Fruit fly (Drosophila melanogaster) whole organism, prepupa: ENCODE data around the gene AdipoR.

Source experiments
- CG10669 ChIP-seq: fragments of 200-800 bp; sonication (Bioruptor generic); optimal IDR thresholded peaks from 3 replicates; lab custom pipeline; 2018; ENCODE audit warnings: missing biosample characterization, mild to moderate bottlenecking, missing genetic modification characterization, moderate library complexity
- CG11294 ChIP-seq: fragments of 200-800 bp; sonication (Bioruptor generic); IDR thresholded peaks from 2 replicates; pipeline ENCODE4 v1.3.6; 2022; ENCODE audit warnings: missing biosample characterization, missing genetic modification characterization
- CG11902 ChIP-seq: fragments of 200-800 bp; sonication (Bioruptor generic); optimal IDR thresholded peaks from 3 replicates; lab custom pipeline; 2016; ENCODE audit warnings: missing biosample characterization, missing genetic modification characterization
- CG15336 ChIP-seq: fragments of 200-800 bp; sonication (Bioruptor generic); IDR thresholded peaks from 2 replicates; pipeline ENCODE4 v1.3.6; 2022; ENCODE audit warnings: missing biosample characterization, missing genetic modification characterization
- CG16779 ChIP-seq: fragments of 200-800 bp; sonication (Bioruptor generic); optimal IDR thresholded peaks from 3 replicates; lab custom pipeline; 2017; ENCODE audit warnings: missing biosample characterization, mild to moderate bottlenecking, missing genetic modification characterization
- CG31627 ChIP-seq: fragments of 200-800 bp; sonication (Bioruptor generic); optimal IDR thresholded peaks from 3 replicates; lab custom pipeline; 2016; ENCODE audit warnings: missing biosample characterization, missing genetic modification characterization
- CG32006 ChIP-seq: fragments of 200-800 bp; sonication (Bioruptor generic); optimal IDR thresholded peaks from 3 replicates; lab custom pipeline; 2017; ENCODE audit warnings: missing biosample characterization, mild to moderate bottlenecking, missing genetic modification characterization
- CG34406 ChIP-seq: fragments of 200-800 bp; sonication (Bioruptor generic); optimal IDR thresholded peaks from 3 replicates; lab custom pipeline; 2016; ENCODE audit warnings: missing biosample characterization, missing genetic modification characterization
- CG3919 ChIP-seq: fragments of 200-800 bp; sonication (Bioruptor generic); optimal IDR thresholded peaks from 3 replicates; lab custom pipeline; 2016; ENCODE audit warnings: missing biosample characterization, missing genetic modification characterization
- CG6163 ChIP-seq: fragments of 200-800 bp; sonication (Bioruptor generic); IDR thresholded peaks from 3 replicates; pipeline ENCODE4 v1.3.6; 2022; ENCODE audit warnings: missing biosample characterization, missing genetic modification characterization
- CG6808 ChIP-seq: fragments of 200-800 bp; sonication (Bioruptor generic); optimal IDR thresholded peaks from 3 replicates; lab custom pipeline; 2017; ENCODE audit warnings: missing biosample characterization, missing genetic modification characterization, mild to moderate bottlenecking, moderate library complexity, missing genetic modification reagents
- CG6854 ChIP-seq: fragments of 200-800 bp; sonication (Bioruptor generic); optimal IDR thresholded peaks from 2 replicates; lab custom pipeline; 2017; ENCODE audit warnings: missing biosample characterization, mild to moderate bottlenecking, missing genetic modification characterization
- CG7368 ChIP-seq: fragments of 200-800 bp; sonication (Bioruptor generic); optimal IDR thresholded peaks from 3 replicates; lab custom pipeline; 2016; ENCODE audit warnings: missing biosample characterization, missing genetic modification characterization
- CG8119 ChIP-seq: fragments of 200-800 bp; sonication (Bioruptor generic); IDR thresholded peaks from 3 replicates; pipeline ENCODE4 v1.3.6; 2022; ENCODE audit warnings: missing biosample characterization, missing genetic modification characterization
- CG8319 ChIP-seq: fragments of 200-800 bp; sonication (Bioruptor generic); optimal IDR thresholded peaks from 3 replicates; lab custom pipeline; 2016; ENCODE audit warnings: missing biosample characterization, missing genetic modification characterization
- CG8632 ChIP-seq: fragments of 200-800 bp; sonication (Bioruptor generic); optimal IDR thresholded peaks from 3 replicates; lab custom pipeline; 2016; ENCODE audit warnings: missing biosample characterization, missing genetic modification characterization
- Eip75B ChIP-seq: fragments of 200-800 bp; sonication (Bioruptor generic); optimal IDR thresholded peaks from 3 replicates; lab custom pipeline; 2016; ENCODE audit warnings: missing biosample characterization, missing genetic modification characterization
- Eip78C ChIP-seq: fragments of 200-800 bp; sonication (Bioruptor generic); peaks from one replicate; lab custom pipeline; 2016; ENCODE audit warnings: missing biosample characterization, missing genetic modification characterization
- Eip93F ChIP-seq: fragments of 200-800 bp; sonication (Bioruptor generic); optimal IDR thresholded peaks from 2 replicates; lab custom pipeline; 2016; ENCODE audit warnings: missing biosample characterization, mild to moderate bottlenecking, missing genetic modification characterization
- Ets21C ChIP-seq: fragments of 200-800 bp; sonication (Bioruptor generic); optimal IDR thresholded peaks from 3 replicates; lab custom pipeline; 2016; ENCODE audit warnings: missing biosample characterization, missing genetic modification characterization
- Hr38 ChIP-seq: sonication (Bioruptor generic); optimal IDR thresholded peaks from 2 replicates; lab custom pipeline; 2016; ENCODE audit warnings: missing biosample characterization, missing genetic modification characterization
- Hr39 ChIP-seq: fragments of 200-800 bp; sonication (Bioruptor generic); optimal IDR thresholded peaks from 2 replicates; lab custom pipeline; 2016; ENCODE audit warnings: missing biosample characterization, missing genetic modification characterization
- Hr4 ChIP-seq: fragments of 200-800 bp; sonication (Bioruptor generic); optimal IDR thresholded peaks from 3 replicates; lab custom pipeline; 2016; ENCODE audit warnings: missing biosample characterization, missing genetic modification characterization
- Lpt ChIP-seq: fragments of 200-800 bp; sonication (Bioruptor generic); optimal IDR thresholded peaks from 3 replicates; lab custom pipeline; 2016; ENCODE audit warnings: missing biosample characterization, missing genetic modification characterization
- Met ChIP-seq: fragments of 200-800 bp; sonication (Bioruptor generic); optimal IDR thresholded peaks from 3 replicates; lab custom pipeline; 2016; ENCODE audit warnings: missing biosample characterization, missing genetic modification characterization
- Sox102F ChIP-seq: fragments of 200-800 bp; sonication (Bioruptor generic); optimal IDR thresholded peaks from 2 replicates; lab custom pipeline; 2016; ENCODE audit warnings: missing biosample characterization, mild to moderate bottlenecking, missing genetic modification characterization
- Sox15 ChIP-seq: fragments of 200-800 bp; sonication (Bioruptor generic); optimal IDR thresholded peaks from 3 replicates; lab custom pipeline; 2016; ENCODE audit warnings: missing biosample characterization, missing genetic modification characterization
- acj6 ChIP-seq: fragments of 200-800 bp; sonication (Bioruptor generic); optimal IDR thresholded peaks from 3 replicates; lab custom pipeline; 2016; ENCODE audit warnings: missing biosample characterization, missing genetic modification characterization
- cyc ChIP-seq: fragments of 200-800 bp; sonication (Bioruptor generic); optimal IDR thresholded peaks from 3 replicates; lab custom pipeline; 2016; ENCODE audit warnings: missing biosample characterization, missing genetic modification characterization
- dsx ChIP-seq: fragments of 200-800 bp; optimal IDR thresholded peaks from 3 replicates; lab custom pipeline; 2019; ENCODE audit warnings: missing biosample characterization, mild to moderate bottlenecking, missing genetic modification characterization, moderate library complexity; ENCODE audit not compliant: poor library complexity, severe bottlenecking
- eg ChIP-seq: fragments of 200-800 bp; sonication (Bioruptor generic); IDR thresholded peaks from 3 replicates; pipeline ENCODE4 v1.3.6; 2022; ENCODE audit warnings: missing biosample characterization, missing genetic modification characterization
- esn ChIP-seq: fragments of 200-800 bp; sonication (Bioruptor generic); optimal IDR thresholded peaks from 2 replicates; lab custom pipeline; 2016; ENCODE audit warnings: missing biosample characterization, mild to moderate bottlenecking, missing genetic modification characterization, moderate library complexity
- fd59A ChIP-seq: fragments of 200-800 bp; sonication (Bioruptor generic); optimal IDR thresholded peaks from 2 replicates; lab custom pipeline; 2017; ENCODE audit warnings: missing biosample characterization, mild to moderate bottlenecking, missing genetic modification characterization, missing genetic modification reagents
- fd85E ChIP-seq: fragments of 200-800 bp; sonication (Bioruptor generic); optimal IDR thresholded peaks from 3 replicates; lab custom pipeline; 2016; ENCODE audit warnings: missing biosample characterization, missing genetic modification characterization
- fkh ChIP-seq: fragments of 200-800 bp; sonication (Bioruptor generic); optimal IDR thresholded peaks from 3 replicates; lab custom pipeline; 2017; ENCODE audit warnings: missing biosample characterization, mild to moderate bottlenecking, missing genetic modification characterization, moderate library complexity
- lz ChIP-seq: fragments of 200-800 bp; sonication (Bioruptor generic); optimal IDR thresholded peaks from 3 replicates; lab custom pipeline; 2016; ENCODE audit warnings: missing biosample characterization, missing genetic modification characterization
- net ChIP-seq: fragments of 200-800 bp; sonication (Bioruptor generic); optimal IDR thresholded peaks from 3 replicates; lab custom pipeline; 2016; ENCODE audit warnings: missing biosample characterization, missing genetic modification characterization
- pdm3 ChIP-seq: fragments of 200-800 bp; sonication (Bioruptor generic); optimal IDR thresholded peaks from 3 replicates; lab custom pipeline; 2016; ENCODE audit warnings: missing biosample characterization, missing genetic modification characterization
- salr ChIP-seq, 2 experiments: fragments of 200-800 bp; sonication (Bioruptor generic); optimal IDR thresholded peaks; 3 replicates each; lab custom pipeline; 2016 to 2018; ENCODE audit warnings: missing biosample characterization in 2 of 2, missing genetic modification characterization in 2 of 2, mild to moderate bottlenecking in 1 of 2
- spab ChIP-seq: fragments of 200-800 bp; sonication (Bioruptor generic); optimal IDR thresholded peaks from 2 replicates; lab custom pipeline; 2017; ENCODE audit warnings: missing biosample characterization, mild to moderate bottlenecking, missing genetic modification characterization, missing genetic modification reagents
- ss ChIP-seq, 2 experiments: fragments of 200-800 bp; sonication (Bioruptor generic); optimal IDR thresholded peaks; 2 replicates in 1 of 2; 3 replicates in 1 of 2; lab custom pipeline; 2017 to 2018; ENCODE audit warnings: mild to moderate bottlenecking in 2 of 2, missing biosample characterization in 2 of 2, missing genetic modification characterization in 2 of 2, moderate library complexity in 1 of 2
- svp ChIP-seq: fragments of 200-800 bp; sonication (Bioruptor generic); peaks from one replicate; lab custom pipeline; 2016; ENCODE audit warnings: missing biosample characterization, missing genetic modification characterization
- topi ChIP-seq: fragments of 200-800 bp; sonication (Bioruptor generic); optimal IDR thresholded peaks from 3 replicates; lab custom pipeline; 2016; ENCODE audit warnings: missing biosample characterization, missing genetic modification characterization
- vri ChIP-seq: fragments of 200-800 bp; sonication (Bioruptor generic); optimal IDR thresholded peaks from 3 replicates; lab custom pipeline; 2016; ENCODE audit warnings: missing biosample characterization, mild to moderate bottlenecking, missing genetic modification characterization

The AdipoR gene

DNA sequence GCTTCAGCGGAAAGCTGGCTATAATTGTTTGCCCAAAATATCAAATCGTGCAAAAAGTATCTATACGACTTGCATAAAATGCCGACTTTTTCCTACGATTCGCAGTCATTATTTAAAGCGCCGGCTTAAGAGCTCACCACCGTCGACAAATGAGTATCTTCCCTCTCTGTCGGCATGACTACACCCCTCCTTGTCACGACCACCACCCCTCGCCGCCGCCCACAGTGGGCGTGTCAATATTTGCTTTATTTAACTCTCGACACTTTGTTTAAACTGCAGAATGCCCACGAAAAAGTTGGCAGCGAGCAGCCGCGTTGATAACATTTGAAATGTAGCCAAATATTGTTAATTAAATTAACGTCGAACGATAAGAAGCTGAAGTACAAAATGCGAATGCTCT lies 29.4 kb downstream of the AdipoR start:
- TF ChIP-seq Hr39 (GFP tag; lab: Kevin White, UChicago) (no peak), fd59A (no peak), Eip78C (GFP tag; lab: Kevin White, UChicago) (no peak), Lpt (GFP tag; lab: Kevin White, UChicago) (no peak), acj6 (GFP tag; lab: Kevin White, UChicago) (no peak), Sox102F (GFP tag; lab: Kevin White, UChicago) (peak; percentile 15), topi (no peak), fd85E (GFP tag; lab: Kevin White, UChicago) (no peak), dsx (GFP tag; lab: Kevin White, UChicago) (no peak), pdm3 (no peak), CG7368 (no peak), fkh (GFP tag; lab: Kevin White, UChicago) (peak; percentile 95), Hr38 (GFP tag; lab: Kevin White, UChicago) (no peak), spab (GFP tag; lab: Kevin White, UChicago) (no peak), CG6854 (GFP tag; lab: Kevin White, UChicago) (peak; percentile 15), Sox15 (GFP tag; lab: Kevin White, UChicago) (no peak), vri (GFP tag; lab: Kevin White, UChicago) (peak; percentile 58), CG11902 (no peak), CG11294 (GFP tag; lab: Robert Waterston, UW) (no peak)
- TF ChIP-seq, all 60 proteins: peak for 4

DNA sequence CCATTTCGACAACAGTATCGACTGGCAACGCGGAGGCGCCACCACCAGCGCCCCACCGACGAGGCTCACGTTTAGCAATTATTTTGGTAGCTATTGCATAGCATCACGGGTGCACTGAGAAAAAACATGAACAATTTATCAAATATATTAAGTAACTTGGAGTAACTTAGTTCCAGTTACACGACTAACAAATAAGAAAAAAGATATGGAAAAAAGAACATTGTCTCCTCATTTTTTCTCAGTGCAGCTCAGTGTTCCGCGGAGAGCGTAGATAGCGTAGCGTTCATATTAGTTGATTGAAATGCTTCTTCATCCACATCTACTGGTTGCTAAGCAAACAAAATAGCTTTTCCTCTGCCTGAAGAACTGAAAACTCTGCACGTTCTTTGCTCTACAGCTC lies 32.3 kb downstream of the AdipoR start:
- TF ChIP-seq CG8319 (GFP tag; lab: Kevin White, UChicago) (no peak), Eip75B (no peak), CG6163 (peak; percentile 32; the same call in 2 of the 3 replicates), eg (GFP tag; lab: Robert Waterston, UW) (no peak), CG3919 (peak; percentile 1), lz (no peak), Ets21C (GFP tag; lab: Kevin White, UChicago) (no peak), CG10669 (GFP tag; lab: Kevin White, UChicago) (no peak), cyc (GFP tag; lab: Kevin White, UChicago) (no peak), Eip93F (GFP tag; lab: Kevin White, UChicago) (no peak), vri (GFP tag; lab: Kevin White, UChicago) (no peak), salr (GFP tag; optimal IDR thresholded peaks at IDR 0.05; lab: Kevin White, UChicago) (no peak), Met (no peak), Sox15 (GFP tag; lab: Kevin White, UChicago) (no peak), pdm3 (no peak), Hr4 (GFP tag; lab: Kevin White, UChicago) (no peak), fkh (GFP tag; lab: Kevin White, UChicago) (no peak), fd59A (no peak), CG15336 (GFP tag; lab: Robert Waterston, UW) (no peak), ss (GFP tag; optimal IDR thresholded peaks at IDR 0.05; lab: Kevin White, UChicago) (no peak), Eip78C (GFP tag; lab: Kevin White, UChicago) (peak; percentile 60), CG6854 (GFP tag; lab: Kevin White, UChicago) (no peak), svp (GFP tag; lab: Kevin White, UChicago) (peak; percentile 48), CG8632 (GFP tag; lab: Kevin White, UChicago) (no peak), esn (GFP tag; lab: Kevin White, UChicago) (no peak), CG31627 (no peak), net (GFP tag; lab: Kevin White, UChicago) (no peak), CG11294 (GFP tag; lab: Robert Waterston, UW) (no peak), CG8119 (GFP tag; lab: Robert Waterston, UW) (no peak), CG32006 (GFP tag; lab: Kevin White, UChicago) (peak; percentile 17), acj6 (GFP tag; lab: Kevin White, UChicago) (no peak), CG6808 (GFP tag; lab: Kevin White, UChicago) (no peak), dsx (GFP tag; lab: Kevin White, UChicago) (no peak), Hr38 (GFP tag; lab: Kevin White, UChicago) (no peak), topi (no peak), spab (GFP tag; lab: Kevin White, UChicago) (no peak), CG34406 (no peak), CG7368 (no peak), CG16779 (tag; lab: Kevin White, UChicago) (no peak)
